Worm (Caenorhabditis elegans) whole organism, midembryonic: ENCODE data around the gene K12B6.4.

Source experiments
- T22C8.4 ChIP-seq: fragments of 200-800 bp; sonication (Bioruptor generic); IDR thresholded peaks from 2 replicates; pipeline ENCODE4 v1.3.6; 2022; ENCODE audit warnings: missing genetic modification characterization, missing compliant biosample characterization
- cog-1 ChIP-seq: sonication (generic microtip); optimal IDR thresholded peaks from 2 replicates; lab custom pipeline; 2016; ENCODE audit warnings: missing genetic modification characterization, missing compliant biosample characterization
- flt-1 ChIP-seq: fragments of 200-800 bp; sonication (Bioruptor generic); IDR thresholded peaks from 2 replicates; pipeline ENCODE4 v1.3.6; 2022; ENCODE audit warnings: missing genetic modification characterization, missing compliant biosample characterization
- klf-2 ChIP-seq: fragments of 200-800 bp; sonication (Bioruptor generic); conservative IDR thresholded peaks from 2 replicates; pipeline ENCODE4 v1.3.6; 2022; ENCODE audit warnings: missing genetic modification reagents, missing genetic modification characterization, missing compliant biosample characterization
- med-1 ChIP-seq: sonication (generic microtip); optimal IDR thresholded peaks from 2 replicates; lab custom pipeline; 2017; ENCODE audit warnings: missing genetic modification characterization, mild to moderate bottlenecking, missing compliant biosample characterization, antibody characterized with exemption, missing genetic modification reagents; ENCODE audit not compliant: insufficient read depth
- ref-1 ChIP-seq: fragments of 200-800 bp; sonication (Bioruptor generic); conservative IDR thresholded peaks from 2 replicates; pipeline ENCODE4 v1.3.6; 2022; ENCODE audit warnings: missing genetic modification reagents, missing genetic modification characterization, missing compliant biosample characterization
- tab-1 ChIP-seq: fragments of 200-800 bp; sonication (Bioruptor generic); IDR thresholded peaks from 2 replicates; pipeline ENCODE4 v1.3.6; 2022; ENCODE audit warnings: missing genetic modification characterization, missing compliant biosample characterization
- ztf-23 ChIP-seq: fragments of 200-800 bp; sonication (Bioruptor generic); IDR thresholded peaks from 2 replicates; pipeline ENCODE4 v1.3.6; 2022; ENCODE audit warnings: missing genetic modification reagents, missing genetic modification characterization, missing compliant biosample characterization
- ztf-29 ChIP-seq: fragments of 200-800 bp; sonication (Bioruptor generic); IDR thresholded peaks from 2 replicates; pipeline ENCODE4 v1.3.6; 2022; ENCODE audit warnings: missing genetic modification reagents, missing genetic modification characterization, missing compliant biosample characterization

DNA sequence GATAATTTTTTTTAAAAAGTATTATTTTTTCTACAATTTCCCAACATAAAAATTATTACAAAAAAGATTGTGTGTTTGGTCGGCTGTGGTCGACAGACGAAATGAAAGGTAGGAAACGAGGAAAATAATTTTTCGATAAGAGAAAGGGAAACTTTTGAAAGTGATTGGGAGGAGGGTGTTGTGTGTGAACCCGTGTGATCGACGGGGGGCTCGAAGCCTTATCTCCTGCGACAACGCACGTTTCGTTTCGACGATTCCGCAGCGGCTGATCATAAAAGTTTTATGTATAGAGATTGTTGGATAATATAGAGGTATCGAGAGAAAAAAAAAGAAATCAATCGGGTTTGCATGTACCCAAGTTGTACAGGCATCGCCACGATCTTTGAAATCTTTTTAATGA is 37.8 kb downstream of the K12B6.4 start:
- TF ChIP-seq cog-1 (tag; lab: Kevin White, UChicago) (no peak), med-1 (GFP tag; lab: Kevin White, UChicago) (no peak), flt-1 (no peak), ztf-29 (no peak), ztf-23 (GFP tag; lab: Robert Waterston, UW) (no peak), klf-2 (GFP tag; lab: Robert Waterston, UW) (no peak), T22C8.4 (GFP tag; lab: Robert Waterston, UW) (no peak), ref-1 (GFP tag; lab: Robert Waterston, UW) (no peak), tab-1 (GFP tag; lab: Robert Waterston, UW) (no peak)
